Worm (Caenorhabditis elegans) whole organism, L3 larva: ENCODE data around the gene C47E8.3.
A peak's percentile ranks its signal among the peaks of the same experiment; 100 is the strongest.

ENCODE experiments used
- R02D3.7 ChIP-seq: fragments of 150-350 bp; optimal IDR thresholded peaks from 2 replicates; lab custom pipeline; 2014; ENCODE audit warnings: missing biosample characterization, missing genetic modification characterization
- ZK546.5 ChIP-seq: sonication (generic microtip); optimal IDR thresholded peaks from 2 replicates; lab custom pipeline; 2017; ENCODE audit warnings: missing biosample characterization, missing genetic modification characterization
- aly-2 ChIP-seq: fragments of 150-350 bp; optimal IDR thresholded peaks from 2 replicates; lab custom pipeline; 2014; ENCODE audit warnings: missing biosample characterization, missing genetic modification characterization
- ama-1 ChIP-seq: fragments of 150-350 bp; optimal IDR thresholded peaks from 2 replicates; lab custom pipeline; 2018
- ceh-16 ChIP-seq: sonication (generic microtip); optimal IDR thresholded peaks from 2 replicates; lab custom pipeline; 2017; ENCODE audit warnings: missing biosample characterization, missing genetic modification characterization
- ceh-28 ChIP-seq: fragments of 150-350 bp; optimal IDR thresholded peaks from 2 replicates; lab custom pipeline; 2014; ENCODE audit warnings: missing biosample characterization, missing genetic modification reagents, missing genetic modification characterization
- ceh-82 ChIP-seq: fragments of 150-350 bp; optimal IDR thresholded peaks from 2 replicates; lab custom pipeline; 2014; ENCODE audit warnings: missing biosample characterization, missing genetic modification characterization
- ceh-9 ChIP-seq: sonication (generic microtip); optimal IDR thresholded peaks from 2 replicates; lab custom pipeline; 2018; ENCODE audit warnings: missing biosample characterization, missing genetic modification characterization
- daf-12 ChIP-seq: fragments of 150-350 bp; optimal IDR thresholded peaks from 2 replicates; lab custom pipeline; 2014; ENCODE audit warnings: missing biosample characterization, missing genetic modification reagents, missing genetic modification characterization
- egl-27 ChIP-seq: sonication (generic microtip); optimal IDR thresholded peaks from 4 replicates; lab custom pipeline; 2017; ENCODE audit warnings: missing biosample characterization, missing genetic modification reagents, missing genetic modification characterization
- egl-5 ChIP-seq: fragments of 150-350 bp; optimal IDR thresholded peaks from 2 replicates; lab custom pipeline; 2017; ENCODE audit warnings: missing biosample characterization, missing genetic modification reagents, missing genetic modification characterization, inconsistent platforms
- elt-1 ChIP-seq: fragments of 150-350 bp; optimal IDR thresholded peaks from 2 replicates; lab custom pipeline; 2014; ENCODE audit warnings: missing biosample characterization, missing genetic modification characterization
- elt-2 ChIP-seq: sonication (generic microtip); optimal IDR thresholded peaks from 2 replicates; lab custom pipeline; 2016; ENCODE audit warnings: missing genetic modification reagents, mild to moderate bottlenecking, missing genetic modification characterization, missing compliant biosample characterization
- fos-1 ChIP-seq: fragments of 150-350 bp; optimal IDR thresholded peaks from 2 replicates; lab custom pipeline; 2014; ENCODE audit warnings: missing biosample characterization, missing genetic modification characterization
- hmg-11 ChIP-seq: sonication (generic microtip); optimal IDR thresholded peaks from 2 replicates; lab custom pipeline; 2016; ENCODE audit warnings: missing genetic modification characterization, missing compliant biosample characterization
- jun-1 ChIP-seq: fragments of 150-350 bp; optimal IDR thresholded peaks from 2 replicates; lab custom pipeline; 2014; ENCODE audit warnings: missing biosample characterization, missing genetic modification reagents, missing genetic modification characterization
- lsy-12 ChIP-seq: sonication (generic microtip); optimal IDR thresholded peaks from 2 replicates; lab custom pipeline; 2016; ENCODE audit warnings: mild to moderate bottlenecking, missing genetic modification characterization, missing compliant biosample characterization
- mml-1 ChIP-seq: fragments of 150-350 bp; sonication (generic microtip); optimal IDR thresholded peaks from 3 replicates; lab custom pipeline; 2014; ENCODE audit warnings: missing biosample characterization, missing genetic modification characterization
- nfya-1 ChIP-seq: sonication (generic microtip); optimal IDR thresholded peaks from 2 replicates; lab custom pipeline; 2017; ENCODE audit warnings: missing genetic modification characterization, mild to moderate bottlenecking, missing compliant biosample characterization, antibody characterized with exemption, moderate library complexity; ENCODE audit not compliant: insufficient read depth
- nhr-11 ChIP-seq: fragments of 150-350 bp; optimal IDR thresholded peaks from 2 replicates; lab custom pipeline; 2014; ENCODE audit warnings: missing biosample characterization, missing genetic modification characterization
- nhr-23 ChIP-seq: fragments of 150-350 bp; optimal IDR thresholded peaks from 2 replicates; lab custom pipeline; 2014; ENCODE audit warnings: missing biosample characterization, missing genetic modification reagents, missing genetic modification characterization
- nhr-25 ChIP-seq: sonication (generic microtip); optimal IDR thresholded peaks from 2 replicates; lab custom pipeline; 2017; ENCODE audit warnings: missing biosample characterization, missing genetic modification characterization
- nhr-28 ChIP-seq: fragments of 150-350 bp; optimal IDR thresholded peaks from 2 replicates; lab custom pipeline; 2014; ENCODE audit warnings: missing biosample characterization, missing genetic modification characterization
- nhr-43 ChIP-seq: sonication (generic microtip); optimal IDR thresholded peaks from 2 replicates; lab custom pipeline; 2016; ENCODE audit warnings: mild to moderate bottlenecking, missing genetic modification characterization, missing compliant biosample characterization; ENCODE audit not compliant: poor library complexity, severe bottlenecking
- nhr-67 ChIP-seq: fragments of 150-350 bp; optimal IDR thresholded peaks from 2 replicates; lab custom pipeline; 2014; ENCODE audit warnings: missing biosample characterization, missing genetic modification characterization
- nhr-76 ChIP-seq: fragments of 150-350 bp; sonication (generic microtip); optimal IDR thresholded peaks from 5 replicates; lab custom pipeline; 2014; ENCODE audit warnings: missing biosample characterization, missing genetic modification characterization
- pha-4 ChIP-seq: fragments of 150-350 bp; optimal IDR thresholded peaks from 2 replicates; lab custom pipeline; 2014; ENCODE audit warnings: missing biosample characterization, missing genetic modification reagents, missing genetic modification characterization
- pqm-1 ChIP-seq: fragments of 150-350 bp; optimal IDR thresholded peaks from 2 replicates; lab custom pipeline; 2017; ENCODE audit warnings: missing biosample characterization, missing genetic modification characterization, inconsistent platforms
- sea-2 ChIP-seq: fragments of 150-350 bp; sonication (generic microtip); optimal IDR thresholded peaks from 4 replicates; lab custom pipeline; 2014; ENCODE audit warnings: missing biosample characterization, missing genetic modification reagents, missing genetic modification characterization
- skn-1 ChIP-seq: fragments of 150-350 bp; optimal IDR thresholded peaks from 2 replicates; lab custom pipeline; 2014; ENCODE audit warnings: missing biosample characterization, missing genetic modification characterization
- snpc-4 ChIP-seq: fragments of 150-350 bp; optimal IDR thresholded peaks from 2 replicates; lab custom pipeline; 2014; ENCODE audit warnings: missing biosample characterization, missing genetic modification characterization
- unc-39 ChIP-seq: sonication (generic microtip); optimal IDR thresholded peaks from 4 replicates; lab custom pipeline; 2017; ENCODE audit warnings: missing biosample characterization, missing genetic modification characterization
- unc-62 ChIP-seq: fragments of 150-350 bp; sonication (generic microtip); optimal IDR thresholded peaks from 4 replicates; lab custom pipeline; 2014; ENCODE audit warnings: missing biosample characterization, missing genetic modification reagents, missing genetic modification characterization
- zag-1 ChIP-seq: fragments of 150-350 bp; optimal IDR thresholded peaks from 2 replicates; lab custom pipeline; 2014; ENCODE audit warnings: missing biosample characterization, missing genetic modification characterization
- ztf-4 ChIP-seq: fragments of 150-350 bp; optimal IDR thresholded peaks from 2 replicates; lab custom pipeline; 2014; ENCODE audit warnings: missing biosample characterization, missing genetic modification characterization

C47E8.3 gene

ce11 chrV:14696604-14697307 lies 16.6 kb downstream of the C47E8.3 start, which contains the start of gene unc-112 (continued):
- TF ChIP-seq zag-1 (no peak), mml-1 (no peak), R02D3.7 (tag; lab: Kevin White, UChicago) (peak; percentile 12), nhr-28 (tag; lab: Kevin White, UChicago) (no peak), ama-1 (no peak), jun-1 (peak; percentile 38)

- TF ChIP-seq nhr-43 (tag; lab: Kevin White, UChicago), result no peak
- TF ChIP-seq ceh-82 (tag; lab: Kevin White, UChicago), result no peak
- TF ChIP-seq nhr-11 (tag; lab: Kevin White, UChicago), result no peak
- no peak for TF ChIP-seq daf-12
- TF ChIP-seq egl-27, result no peak
- no peak for TF ChIP-seq jun-1
- TF ChIP-seq unc-62 (GFP tag; lab: Kevin White, UChicago), result no peak
These were observed 17.9 kb downstream of the C47E8.3 start for ce11 chrV:14698005-14698404.

- TF ChIP-seq elt-1 (tag; lab: Kevin White, UChicago) (no peak), snpc-4 (no peak), hmg-11 (no peak), nhr-23 (tag; lab: Kevin White, UChicago) (no peak), unc-62 (GFP tag; lab: Kevin White, UChicago) (no peak), skn-1 (no peak), ceh-9 (tag; lab: Kevin White, UChicago) (no peak), nhr-43 (tag; lab: Kevin White, UChicago) (no peak), mml-1 (no peak), zag-1 (no peak), lsy-12 (tag; lab: Kevin White, UChicago) (no peak), ama-1 (no peak), pha-4 (no peak), ceh-28 (no peak), pqm-1 (no peak), elt-2 (tag; lab: Kevin White, UChicago) (no peak), sea-2 (GFP tag; lab: Kevin White, UChicago) (no peak), nhr-67 (no peak)
These were observed 18.6 kb downstream of the C47E8.3 start, which contains the start of gene set-5 for ce11 chrV:14698666-14699065. TSS of gene set-5 (plus strand) at chrV:14698966.

- TF ChIP-seq fos-1 (tag; lab: Kevin White, UChicago) (no peak), aly-2 (tag; lab: Kevin White, UChicago) (no peak), jun-1 (no peak), unc-39 (tag; lab: Kevin White, UChicago) (no peak), nhr-43 (tag; lab: Kevin White, UChicago) (no peak), pqm-1 (no peak), ZK546.5 (tag; lab: Kevin White, UChicago) (no peak), nfya-1 (no peak), snpc-4 (no peak), ztf-4 (tag; lab: Kevin White, UChicago) (no peak), mml-1 (no peak), R02D3.7 (tag; lab: Kevin White, UChicago) (no peak), nhr-76 (no peak), ceh-82 (tag; lab: Kevin White, UChicago) (no peak), unc-62 (GFP tag; lab: Kevin White, UChicago) (no peak), ceh-28 (no peak), nhr-25 (tag; lab: Kevin White, UChicago) (no peak), ceh-16 (no peak), elt-1 (tag; lab: Kevin White, UChicago) (no peak)
- TF ChIP-seq, all 47 proteins: peak for 0
These were observed 27.8 kb downstream of the C47E8.3 start, which contains the start of gene R08A2.9 for ce11 chrV:14707958-14708357. TSS of gene R08A2.9 (plus strand) at chrV:14708258.

- no peak for TF ChIP-seq nhr-76
- TF ChIP-seq sea-2 (GFP tag; lab: Kevin White, UChicago), result no peak
- no peak for TF ChIP-seq snpc-4
- TF ChIP-seq egl-5 (tag; lab: Kevin White, UChicago), result no peak
These were observed 31.0 kb downstream of the C47E8.3 start, which contains the start of gene ssp-33 for ce11 chrV:14711077-14711476. TSS of gene ssp-33 (plus strand) at chrV:14711377.
